Fruit fly (Drosophila melanogaster) whole organism, larva: Measurements from ENCODE around the gene CG46412.
A peak's percentile ranks its signal among the peaks of the same experiment; 100 is the strongest.
"Not testable (repeated sequence)": the region's sequence is repeated elsewhere in the genome, so short reads cannot be mapped to it uniquely, and the experiment has no call there.

Source experiments
- noc ChIP-seq: fragments of 200-800 bp; sonication (Bioruptor generic); optimal IDR thresholded peaks from 3 replicates; lab custom pipeline; 2019; ENCODE audit warnings: missing biosample characterization, mild to moderate bottlenecking, missing genetic modification characterization, moderate library complexity

CG46412 gene

dm6 chr3L:11586794-11587462, 23.1 kb upstream of the CG46412 start:
- TF ChIP-seq noc (tag; lab: Kevin White, UChicago): no peak

- TF ChIP-seq noc (tag; lab: Kevin White, UChicago): no peak
Measured at dm6 chr3L:11583964-11584363, 20.1 kb upstream of the CG46412 start, which contains the start of gene CG32086. TSS of gene CG32086 (minus strand) at chr3L:11584064.

- TF ChIP-seq noc (tag; lab: Kevin White, UChicago): no peak
Measured at dm6 chr3L:11582097-11582496, 18.2 kb upstream of the CG46412 start, which contains the start of gene CG33269. TSS of gene CG33269 (minus strand) at chr3L:11582197.

- no peak for TF ChIP-seq noc (tag; lab: Kevin White, UChicago)
Measured at dm6 chr3L:11580919-11581318, 17.0 kb upstream of the CG46412 start, which contains the start of gene CG43391. TSS of gene CG43391 (minus strand) at chr3L:11581019.

- no peak for TF ChIP-seq noc (tag; lab: Kevin White, UChicago)
Measured at dm6 chr3L:11579919-11580318, 16.0 kb upstream of the CG46412 start, which contains the start of gene CG43390. TSS of gene CG43390 (minus strand) at chr3L:11579950.

dm6 chr3L:11578847-11579246, 15.0 kb upstream of the CG46412 start:
- TF ChIP-seq noc (tag; lab: Kevin White, UChicago): no peak

- no peak for TF ChIP-seq noc (tag; lab: Kevin White, UChicago)
Measured at dm6 chr3L:11578211-11578673, 14.4 kb upstream of the CG46412 start, which contains the start of gene CG33270. TSS of gene CG33270 (minus strand) at chr3L:11578623.

- TF ChIP-seq noc (tag; lab: Kevin White, UChicago): no peak
Measured at dm6 chr3L:11577395-11577794, 13.5 kb upstream of the CG46412 start, which contains the start of gene CG33271. TSS of gene CG33271 (minus strand) at chr3L:11577495.

dm6 chr3L:11576944-11577343, 13.1 kb upstream of the CG46412 start, which contains the start of gene CG33489:
TSS of gene CG33489 (minus strand) at chr3L:11577044.
- TF ChIP-seq noc (tag; lab: Kevin White, UChicago): not testable (repeated sequence)

dm6 chr3L:11574563-11574962, 10.7 kb upstream of the CG46412 start, which contains the start of gene CG33490:
TSS of gene CG33490 (minus strand) at chr3L:11574663.
- no peak for TF ChIP-seq noc (tag; lab: Kevin White, UChicago)

dm6 chr3L:11561946-11562760, 1.7 kb downstream of the CG46412 start, which contains the start of the genes CG7394 and Mob2:
TSS of gene CG7394 (plus strand) at chr3L:11561996.
TSS of gene Mob2 (minus strand) at chr3L:11562233.
- peak; percentile 88 for TF ChIP-seq noc (tag; lab: Kevin White, UChicago)

- no peak for TF ChIP-seq noc (tag; lab: Kevin White, UChicago)
Measured at dm6 chr3L:11560885-11561284, 3.0 kb downstream of the CG46412 start.

dm6 chr3L:11557209-11557608, 6.7 kb downstream of the CG46412 start:
- TF ChIP-seq noc (tag; lab: Kevin White, UChicago): no peak

- TF ChIP-seq noc (tag; lab: Kevin White, UChicago): peak; percentile 41
Measured at dm6 chr3L:11556637-11557036, 7.2 kb downstream of the CG46412 start.

- peak; percentile 47 for TF ChIP-seq noc (tag; lab: Kevin White, UChicago)
Measured at dm6 chr3L:11555662-11556460, 8.0 kb downstream of the CG46412 start.
